1 fruit fly cellular context compared by ENCODE assay signal in genomic region chr3L:22847679-22848118, dm6.
A peak's percentile ranks its signal among the peaks of the same experiment; 100 is the strongest.
TF ChIP-seq lines count a peak whose summit lies in the region.

No protein-coding gene starts in this region.

TF ChIP-seq in whole organism, embryonic, 481 proteins besides CTCF, POLR2A, EP300 and RAD21 (continued from another document and continues in another):
- no peak for TF ChIP-seq dm (GFP tag; optimal IDR thresholded peaks at IDR 0.05; lab: Kevin White, UChicago)
- TF ChIP-seq CG17186 (GFP tag; optimal IDR thresholded peaks at IDR 0.05; lab: Kevin White, UChicago): no peak
- TF ChIP-seq org-1 (GFP tag; optimal IDR thresholded peaks at IDR 0.05; lab: Kevin White, UChicago): no peak
- TF ChIP-seq Taf1 (GFP tag; IDR thresholded peaks at IDR 0.05; lab: Robert Waterston, UW): no peak
- no peak for TF ChIP-seq zfh1 (GFP tag; IDR thresholded peaks at IDR 0.05; lab: Robert Waterston, UW)
- no peak for TF ChIP-seq CG7786 (GFP tag; optimal IDR thresholded peaks at IDR 0.05; lab: Kevin White, UChicago)
- no peak for TF ChIP-seq CG6175 (GFP tag; IDR thresholded peaks at IDR 0.05; lab: Robert Waterston, UW)
- no peak for TF ChIP-seq disco-r (GFP tag; optimal IDR thresholded peaks at IDR 0.05; lab: Kevin White, UChicago)
- TF ChIP-seq Doc2 (GFP tag; IDR thresholded peaks at IDR 0.05; lab: Robert Waterston, UW): no peak
- TF ChIP-seq ato (GFP tag; IDR thresholded peaks at IDR 0.05; lab: Robert Waterston, UW; ENCODE audit: partially characterized antibody): peak; percentile 94
- no peak for TF ChIP-seq CG9437 (GFP tag; optimal IDR thresholded peaks at IDR 0.05; lab: Kevin White, UChicago)
- TF ChIP-seq tx (GFP tag; optimal IDR thresholded peaks at IDR 0.05; lab: Kevin White, UChicago): no peak
- no peak for TF ChIP-seq wek (GFP tag; optimal IDR thresholded peaks at IDR 0.05; lab: Kevin White, UChicago)
- no peak for TF ChIP-seq eyg (GFP tag; optimal IDR thresholded peaks at IDR 0.05; lab: Kevin White, UChicago)
- no peak for TF ChIP-seq CG14667 (GFP tag; IDR thresholded peaks at IDR 0.05; lab: Robert Waterston, UW)
- TF ChIP-seq CG11093 (GFP tag; IDR thresholded peaks at IDR 0.05; lab: Robert Waterston, UW): no peak
- TF ChIP-seq CG1603 (tag; optimal IDR thresholded peaks at IDR 0.05; lab: Kevin White, UChicago): no peak
- no peak for TF ChIP-seq wdn (GFP tag; IDR thresholded peaks at IDR 0.05; lab: Robert Waterston, UW)
- TF ChIP-seq CG18619 (GFP tag; optimal IDR thresholded peaks at IDR 0.05; lab: Kevin White, UChicago): no peak
- TF ChIP-seq D19A (tag; optimal IDR thresholded peaks at IDR 0.05; lab: Kevin White, UChicago): no peak
- TF ChIP-seq Oli (tag; optimal IDR thresholded peaks at IDR 0.05; lab: Kevin White, UChicago): no peak
- no peak for TF ChIP-seq NFAT (GFP tag; IDR thresholded peaks at IDR 0.05; lab: Robert Waterston, UW)
- no peak for TF ChIP-seq D (optimal IDR thresholded peaks at IDR 0.05; lab: Kevin White, UChicago)
- TF ChIP-seq D (GFP tag; optimal IDR thresholded peaks at IDR 0.05; lab: Kevin White, UChicago): no peak
- TF ChIP-seq toy (GFP tag; IDR thresholded peaks at IDR 0.05; lab: Robert Waterston, UW): no peak
- TF ChIP-seq CG12942 (GFP tag; optimal IDR thresholded peaks at IDR 0.05; lab: Kevin White, UChicago): no peak
- TF ChIP-seq zfh2 (GFP tag; optimal IDR thresholded peaks at IDR 0.05; lab: Kevin White, UChicago): no peak
- no peak for TF ChIP-seq gt (GFP tag; IDR thresholded peaks at IDR 0.05; lab: Robert Waterston, UW)
- no peak for TF ChIP-seq az2 (GFP tag; optimal IDR thresholded peaks at IDR 0.05; lab: Kevin White, UChicago)
- TF ChIP-seq CG14710 (tag; optimal IDR thresholded peaks at IDR 0.05; lab: Kevin White, UChicago): no peak
- TF ChIP-seq dan (GFP tag; IDR thresholded peaks at IDR 0.05; lab: Robert Waterston, UW): no peak
- TF ChIP-seq CG16813 (GFP tag; IDR thresholded peaks at IDR 0.05; lab: Robert Waterston, UW; ENCODE audit: partially characterized antibody): peak; percentile 95
- TF ChIP-seq danr (GFP tag; IDR thresholded peaks at IDR 0.05; lab: Robert Waterston, UW): no peak
- TF ChIP-seq CG2202 (tag; optimal IDR thresholded peaks at IDR 0.05; lab: Kevin White, UChicago): no peak
- no peak for TF ChIP-seq CG2678 (tag; optimal IDR thresholded peaks at IDR 0.05; lab: Kevin White, UChicago)
- TF ChIP-seq CG16815 (GFP tag; optimal IDR thresholded peaks at IDR 0.05; lab: Kevin White, UChicago): no peak
- no peak for TF ChIP-seq CG12299 (tag; optimal IDR thresholded peaks at IDR 0.05; lab: Kevin White, UChicago)
- no peak for TF ChIP-seq ro (GFP tag; IDR thresholded peaks at IDR 0.05; lab: Robert Waterston, UW)
- TF ChIP-seq CG10366 (GFP tag; IDR thresholded peaks at IDR 0.05; lab: Robert Waterston, UW): no peak
- TF ChIP-seq sug (tag; optimal IDR thresholded peaks at IDR 0.05; lab: Kevin White, UChicago): no peak
- TF ChIP-seq ase (GFP tag; IDR thresholded peaks at IDR 0.05; lab: Robert Waterston, UW): no peak
- TF ChIP-seq B-H1 (GFP tag; IDR thresholded peaks at IDR 0.05; lab: Robert Waterston, UW): no peak; the same call in 2 of the 3 replicates
- no peak for TF ChIP-seq grau (tag; optimal IDR thresholded peaks at IDR 0.05; lab: Kevin White, UChicago)
- TF ChIP-seq Blimp-1 (GFP tag; optimal IDR thresholded peaks at IDR 0.05; lab: Kevin White, UChicago): no peak
- no peak for TF ChIP-seq fru (optimal IDR thresholded peaks at IDR 0.05; lab: Kevin White, UChicago)
- no peak for TF ChIP-seq CG17829 (tag; optimal IDR thresholded peaks at IDR 0.05; lab: Kevin White, UChicago)
- no peak for TF ChIP-seq Fer2 (tag; optimal IDR thresholded peaks at IDR 0.05; lab: Kevin White, UChicago)
- no peak for TF ChIP-seq CG17385 (GFP tag; optimal IDR thresholded peaks at IDR 0.05; lab: Kevin White, UChicago)
- no peak for TF ChIP-seq gcm2 (GFP tag; optimal IDR thresholded peaks at IDR 0.05; lab: Kevin White, UChicago)
- TF ChIP-seq hth (optimal IDR thresholded peaks at IDR 0.05; lab: Kevin White, UChicago): no peak
- TF ChIP-seq CG14014 (GFP tag; IDR thresholded peaks at IDR 0.05; lab: Robert Waterston, UW): no peak
- TF ChIP-seq exex (tag; optimal IDR thresholded peaks at IDR 0.05; lab: Kevin White, UChicago): peak; percentile 22
- no peak for TF ChIP-seq jing (GFP tag; optimal IDR thresholded peaks at IDR 0.05; lab: Kevin White, UChicago)
- no peak for TF ChIP-seq Jarid2 (GFP tag; optimal IDR thresholded peaks at IDR 0.05; lab: Kevin White, UChicago)
- no peak for TF ChIP-seq CG34376 (GFP tag; optimal IDR thresholded peaks at IDR 0.05; lab: Kevin White, UChicago)
- TF ChIP-seq unc-4 (GFP tag; IDR thresholded peaks at IDR 0.05; lab: Robert Waterston, UW; ENCODE audit: partially characterized antibody): peak; percentile 60
- peak; percentile 6 for TF ChIP-seq CG15601 (tag; optimal IDR thresholded peaks at IDR 0.05; lab: Kevin White, UChicago)
- TF ChIP-seq crc (GFP tag; optimal IDR thresholded peaks at IDR 0.05; lab: Kevin White, UChicago): no peak
- peak; percentile 13 for TF ChIP-seq HmgZ (tag; optimal IDR thresholded peaks at IDR 0.05; lab: Kevin White, UChicago)
- no peak for TF ChIP-seq CG32772 (GFP tag; IDR thresholded peaks at IDR 0.05; lab: Robert Waterston, UW)
- TF ChIP-seq Nf-YB (GFP tag; optimal IDR thresholded peaks at IDR 0.05; lab: Kevin White, UChicago): no peak
- no peak for TF ChIP-seq CG6854 (GFP tag; optimal IDR thresholded peaks at IDR 0.05; lab: Kevin White, UChicago)
- peak; percentile 16 for TF ChIP-seq bigmax (GFP tag; optimal IDR thresholded peaks at IDR 0.05; lab: Kevin White, UChicago)
- TF ChIP-seq CG10209 (GFP tag; optimal IDR thresholded peaks at IDR 0.05; lab: Kevin White, UChicago): no peak
- no peak for TF ChIP-seq Asciz (GFP tag; optimal IDR thresholded peaks at IDR 0.05; lab: Kevin White, UChicago)
- TF ChIP-seq Poxn (GFP tag; IDR thresholded peaks at IDR 0.05; lab: Robert Waterston, UW): no peak
- no peak for TF ChIP-seq CG9797 (GFP tag; optimal IDR thresholded peaks at IDR 0.05; lab: Kevin White, UChicago)
- TF ChIP-seq zf30C (GFP tag; optimal IDR thresholded peaks at IDR 0.05; lab: Kevin White, UChicago): no peak
- no peak for TF ChIP-seq CG5180 (GFP tag; optimal IDR thresholded peaks at IDR 0.05; lab: Kevin White, UChicago)
- TF ChIP-seq GATAe (GFP tag; conservative IDR thresholded peaks at IDR 0.05; lab: Robert Waterston, UW): no peak
- TF ChIP-seq gsb (GFP tag; IDR thresholded peaks at IDR 0.05; lab: Robert Waterston, UW): no peak
- TF ChIP-seq B-H2 (GFP tag; optimal IDR thresholded peaks at IDR 0.05; lab: Kevin White, UChicago): no peak
- TF ChIP-seq tup (GFP tag; optimal IDR thresholded peaks at IDR 0.05; lab: Kevin White, UChicago): no peak
- TF ChIP-seq HmgD (GFP tag; optimal IDR thresholded peaks at IDR 0.05; lab: Kevin White, UChicago): no peak
- TF ChIP-seq vvl (GFP tag; IDR thresholded peaks at IDR 0.05; lab: Robert Waterston, UW): 0 out of 2 replicates have a peak, but pooled peaks have one; percentile 20
- TF ChIP-seq CG10959 (GFP tag; IDR thresholded peaks at IDR 0.05; lab: Robert Waterston, UW): no peak
- no peak for TF ChIP-seq nmo (GFP tag; optimal IDR thresholded peaks at IDR 0.05; lab: Kevin White, UChicago)
- no peak for TF ChIP-seq usp (GFP tag; optimal IDR thresholded peaks at IDR 0.05; lab: Kevin White, UChicago)
- no peak for TF ChIP-seq jigr1 (GFP tag; IDR thresholded peaks at IDR 0.05; lab: Robert Waterston, UW)
- no peak for TF ChIP-seq CG11695 (GFP tag; IDR thresholded peaks at IDR 0.05; lab: Robert Waterston, UW)
- TF ChIP-seq CG2116 (GFP tag; optimal IDR thresholded peaks at IDR 0.05; lab: Kevin White, UChicago): no peak
- no peak for TF ChIP-seq lov (optimal IDR thresholded peaks at IDR 0.05; lab: Kevin White, UChicago)
- TF ChIP-seq lov (GFP tag; IDR thresholded peaks at IDR 0.05; lab: Robert Waterston, UW): no peak; the same call in 2 of the 3 replicates
- TF ChIP-seq CG7372 (GFP tag; IDR thresholded peaks at IDR 0.05; lab: Robert Waterston, UW): no peak
- TF ChIP-seq CG6689 (GFP tag; IDR thresholded peaks at IDR 0.05; lab: Robert Waterston, UW): no peak
- no peak for TF ChIP-seq CG1529 (GFP tag; optimal IDR thresholded peaks at IDR 0.05; lab: Kevin White, UChicago)
- TF ChIP-seq CG2199 (GFP tag; IDR thresholded peaks at IDR 0.05; lab: Robert Waterston, UW): peak; percentile 22; the same call in 1 of the 3 replicates
- no peak for TF ChIP-seq CG30403 (GFP tag; optimal IDR thresholded peaks at IDR 0.05; lab: Kevin White, UChicago)
- TF ChIP-seq pfk (GFP tag; optimal IDR thresholded peaks at IDR 0.05; lab: Kevin White, UChicago): no peak
- TF ChIP-seq ERR (GFP tag; optimal IDR thresholded peaks at IDR 0.05; lab: Kevin White, UChicago): no peak
- no peak for TF ChIP-seq Fer1 (GFP tag; optimal IDR thresholded peaks at IDR 0.05; lab: Kevin White, UChicago)
- TF ChIP-seq psq (GFP tag; optimal IDR thresholded peaks at IDR 0.05; lab: Kevin White, UChicago): no peak
- TF ChIP-seq Atf-2 (GFP tag; optimal IDR thresholded peaks at IDR 0.05; lab: Kevin White, UChicago): no peak
- no peak for TF ChIP-seq Hr3 (GFP tag; optimal IDR thresholded peaks at IDR 0.05; lab: Kevin White, UChicago)
- TF ChIP-seq CG18011 (GFP tag; optimal IDR thresholded peaks at IDR 0.05; lab: Kevin White, UChicago): no peak
- TF ChIP-seq CG11723 (GFP tag; optimal IDR thresholded peaks at IDR 0.05; lab: Kevin White, UChicago): no peak
- TF ChIP-seq CG11398 (GFP tag; optimal IDR thresholded peaks at IDR 0.05; lab: Kevin White, UChicago): no peak
- no peak for TF ChIP-seq CG13424 (tag; optimal IDR thresholded peaks at IDR 0.05; lab: Kevin White, UChicago)
- no peak for TF ChIP-seq sc (optimal IDR thresholded peaks at IDR 0.05; lab: Kevin White, UChicago)
- no peak for TF ChIP-seq sc (GFP tag; optimal IDR thresholded peaks at IDR 0.05; lab: Kevin White, UChicago)
- no peak for TF ChIP-seq CG7987 (GFP tag; optimal IDR thresholded peaks at IDR 0.05; lab: Kevin White, UChicago)
- TF ChIP-seq HHEX (GFP tag; optimal IDR thresholded peaks at IDR 0.05; lab: Kevin White, UChicago): peak; percentile 31
- no peak for TF ChIP-seq CG14050 (GFP tag; IDR thresholded peaks at IDR 0.05; lab: Robert Waterston, UW)
- TF ChIP-seq HLH4C (GFP tag; IDR thresholded peaks at IDR 0.05; lab: Robert Waterston, UW; ENCODE audit: partially characterized antibody): peak; percentile 86
- TF ChIP-seq Spps (tag; optimal IDR thresholded peaks at IDR 0.05; lab: Kevin White, UChicago): no peak
- TF ChIP-seq corto (GFP tag; optimal IDR thresholded peaks at IDR 0.05; lab: Kevin White, UChicago): no peak
- TF ChIP-seq CG32767 (GFP tag; IDR thresholded peaks at IDR 0.05; lab: Robert Waterston, UW): no peak
- TF ChIP-seq inv (GFP tag; IDR thresholded peaks at IDR 0.05; lab: Robert Waterston, UW; ENCODE audit: partially characterized antibody): peak; percentile 58
- TF ChIP-seq CG11247 (GFP tag; IDR thresholded peaks at IDR 0.05; lab: Robert Waterston, UW): no peak
- TF ChIP-seq CG8944 (GFP tag; optimal IDR thresholded peaks at IDR 0.05; lab: Kevin White, UChicago): no peak
- no peak for TF ChIP-seq pnt (GFP tag; optimal IDR thresholded peaks at IDR 0.05; lab: Kevin White, UChicago)
- TF ChIP-seq CG2875 (GFP tag; optimal IDR thresholded peaks at IDR 0.05; lab: Kevin White, UChicago): no peak
- no peak for TF ChIP-seq NC2β (GFP tag; optimal IDR thresholded peaks at IDR 0.05; lab: Kevin White, UChicago)
- TF ChIP-seq Scr (GFP tag; IDR thresholded peaks at IDR 0.05; lab: Robert Waterston, UW; ENCODE audit: partially characterized antibody): peak; percentile 81
- TF ChIP-seq CG12071 (GFP tag; optimal IDR thresholded peaks at IDR 0.05; lab: Kevin White, UChicago): peak; percentile 36
- TF ChIP-seq CG15514 (GFP tag; optimal IDR thresholded peaks at IDR 0.05; lab: Kevin White, UChicago): no peak
- no peak for TF ChIP-seq CG7271 (tag; optimal IDR thresholded peaks at IDR 0.05; lab: Kevin White, UChicago)
- no peak for TF ChIP-seq Rfx (GFP tag; IDR thresholded peaks at IDR 0.05; lab: Robert Waterston, UW)
- no peak for TF ChIP-seq Oaz (GFP tag; IDR thresholded peaks at IDR 0.05; lab: Robert Waterston, UW)
- TF ChIP-seq CG17802 (tag; optimal IDR thresholded peaks at IDR 0.05; lab: Kevin White, UChicago): no peak
- no peak for TF ChIP-seq zen (tag; optimal IDR thresholded peaks at IDR 0.05; lab: Kevin White, UChicago)
- no peak for TF ChIP-seq CG4404 (GFP tag; IDR thresholded peaks at IDR 0.05; lab: Robert Waterston, UW)
- TF ChIP-seq gro (GFP tag; optimal IDR thresholded peaks at IDR 0.05; lab: Kevin White, UChicago): no peak
- no peak for TF ChIP-seq wor (GFP tag; IDR thresholded peaks at IDR 0.05; lab: Robert Waterston, UW)
- no peak for TF ChIP-seq NfI (GFP tag; optimal IDR thresholded peaks at IDR 0.05; lab: Kevin White, UChicago)
- no peak for TF ChIP-seq E2f1 (GFP tag; IDR thresholded peaks at IDR 0.05; lab: Robert Waterston, UW)
- TF ChIP-seq Ravus (GFP tag; IDR thresholded peaks at IDR 0.05; lab: Robert Waterston, UW): no peak
- TF ChIP-seq yki (optimal IDR thresholded peaks at IDR 0.05; lab: Kevin White, UChicago): no peak
- TF ChIP-seq lola (GFP tag; optimal IDR thresholded peaks at IDR 0.05; lab: Kevin White, UChicago): no peak
- TF ChIP-seq klu (GFP tag; IDR thresholded peaks at IDR 0.05; lab: Robert Waterston, UW): no peak
- no peak for TF ChIP-seq CG1233 (GFP tag; optimal IDR thresholded peaks at IDR 0.05; lab: Kevin White, UChicago)
- no peak for TF ChIP-seq odd (GFP tag; optimal IDR thresholded peaks at IDR 0.05; lab: Kevin White, UChicago)
- no peak for TF ChIP-seq CG3995 (GFP tag; optimal IDR thresholded peaks at IDR 0.05; lab: Kevin White, UChicago)
- TF ChIP-seq CG33557 (GFP tag; optimal IDR thresholded peaks at IDR 0.05; lab: Kevin White, UChicago): no peak
- no peak for TF ChIP-seq fd96Cb (tag; optimal IDR thresholded peaks at IDR 0.05; lab: Kevin White, UChicago)
- no peak for TF ChIP-seq CG17612 (GFP tag; IDR thresholded peaks at IDR 0.05; lab: Robert Waterston, UW)
- peak; percentile 94 for TF ChIP-seq CG42726 (GFP tag; IDR thresholded peaks at IDR 0.05; lab: Robert Waterston, UW; ENCODE audit: partially characterized antibody)
- no peak for TF ChIP-seq br (optimal IDR thresholded peaks at IDR 0.05; lab: Kevin White, UChicago)
- no peak for TF ChIP-seq CG3838 (GFP tag; optimal IDR thresholded peaks at IDR 0.05; lab: Kevin White, UChicago)
- no peak for TF ChIP-seq run (tag; optimal IDR thresholded peaks at IDR 0.05; lab: Kevin White, UChicago)
- TF ChIP-seq MTF-1 (GFP tag; optimal IDR thresholded peaks at IDR 0.05; lab: Kevin White, UChicago; ENCODE audit: borderline replicate concordance): no peak
- TF ChIP-seq Dbx (GFP tag; IDR thresholded peaks at IDR 0.05; lab: Robert Waterston, UW): no peak
